Worm (Caenorhabditis elegans): ENCODE results near the gene F56B3.6.

DNA sequence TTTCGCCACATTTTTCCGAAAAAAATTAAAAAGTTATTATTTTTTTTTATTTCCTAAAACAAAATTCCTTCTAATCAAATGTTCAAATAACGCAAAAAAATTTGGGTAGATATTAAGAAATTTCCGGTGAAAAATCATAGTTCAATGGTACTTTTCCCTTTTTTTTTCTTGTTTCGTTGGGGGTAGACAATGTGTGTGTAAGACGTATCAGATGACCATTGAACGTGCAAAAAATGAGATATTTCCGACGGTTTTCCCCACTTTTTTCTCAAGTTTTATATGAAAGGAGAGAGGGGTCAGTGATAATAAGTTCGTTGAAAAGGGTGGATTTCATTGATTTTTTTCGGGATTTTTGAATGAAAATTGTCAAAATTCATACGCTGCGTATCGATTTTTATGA lies 38.3 kb downstream of the F56B3.6 start:
- TF ChIP-seq ekl-4 (GFP tag; IDR thresholded peaks at IDR 0.05): no peak
- TF ChIP-seq Y56A3A.18 (GFP tag; IDR thresholded peaks at IDR 0.05): no peak
- no peak for TF ChIP-seq unc-130 (GFP tag; optimal IDR thresholded peaks at IDR 0.05)
- TF ChIP-seq unc-62 (GFP tag; optimal IDR thresholded peaks at IDR 0.05): no peak
- TF ChIP-seq efl-1 (GFP tag; optimal IDR thresholded peaks at IDR 0.05): no peak
- no peak for TF ChIP-seq mcd-1 (GFP tag; IDR thresholded peaks at IDR 0.05)
- no peak for TF ChIP-seq athp-1 (tag; optimal IDR thresholded peaks at IDR 0.05)
- TF ChIP-seq mes-4 (tag; optimal IDR thresholded peaks at IDR 0.05): no peak
- TF ChIP-seq chd-7 (tag; optimal IDR thresholded peaks at IDR 0.05): no peak
- TF ChIP-seq F49E8.2 (tag; optimal IDR thresholded peaks at IDR 0.05; ENCODE audit: insufficient read depth): no peak
- TF ChIP-seq Y95B8A.8 (GFP tag; IDR thresholded peaks at IDR 0.05): no peak
- no peak for TF ChIP-seq zim-3 (tag; optimal IDR thresholded peaks at IDR 0.05)
- TF ChIP-seq nfya-1 (tag; optimal IDR thresholded peaks at IDR 0.05; ENCODE audit: borderline replicate concordance, insufficient read depth): no peak
- no peak for TF ChIP-seq hlh-12 (tag; optimal IDR thresholded peaks at IDR 0.05)
